Worm (Caenorhabditis elegans) whole organism, midembryonic: ENCODE data around the gene vnut-1.

Source experiments
- T22C8.4 ChIP-seq: fragments of 200-800 bp; sonication (Bioruptor generic); IDR thresholded peaks from 2 replicates; pipeline ENCODE4 v1.3.6; 2022; ENCODE audit warnings: missing genetic modification characterization, missing compliant biosample characterization
- cog-1 ChIP-seq: sonication (generic microtip); optimal IDR thresholded peaks from 2 replicates; lab custom pipeline; 2016; ENCODE audit warnings: missing genetic modification characterization, missing compliant biosample characterization
- flt-1 ChIP-seq: fragments of 200-800 bp; sonication (Bioruptor generic); IDR thresholded peaks from 2 replicates; pipeline ENCODE4 v1.3.6; 2022; ENCODE audit warnings: missing genetic modification characterization, missing compliant biosample characterization
- klf-2 ChIP-seq: fragments of 200-800 bp; sonication (Bioruptor generic); conservative IDR thresholded peaks from 2 replicates; pipeline ENCODE4 v1.3.6; 2022; ENCODE audit warnings: missing genetic modification reagents, missing genetic modification characterization, missing compliant biosample characterization
- med-1 ChIP-seq: sonication (generic microtip); optimal IDR thresholded peaks from 2 replicates; lab custom pipeline; 2017; ENCODE audit warnings: missing genetic modification characterization, mild to moderate bottlenecking, missing compliant biosample characterization, antibody characterized with exemption, missing genetic modification reagents; ENCODE audit not compliant: insufficient read depth
- ref-1 ChIP-seq: fragments of 200-800 bp; sonication (Bioruptor generic); conservative IDR thresholded peaks from 2 replicates; pipeline ENCODE4 v1.3.6; 2022; ENCODE audit warnings: missing genetic modification reagents, missing genetic modification characterization, missing compliant biosample characterization
- tab-1 ChIP-seq: fragments of 200-800 bp; sonication (Bioruptor generic); IDR thresholded peaks from 2 replicates; pipeline ENCODE4 v1.3.6; 2022; ENCODE audit warnings: missing genetic modification characterization, missing compliant biosample characterization
- ztf-23 ChIP-seq: fragments of 200-800 bp; sonication (Bioruptor generic); IDR thresholded peaks from 2 replicates; pipeline ENCODE4 v1.3.6; 2022; ENCODE audit warnings: missing genetic modification reagents, missing genetic modification characterization, missing compliant biosample characterization
- ztf-29 ChIP-seq: fragments of 200-800 bp; sonication (Bioruptor generic); IDR thresholded peaks from 2 replicates; pipeline ENCODE4 v1.3.6; 2022; ENCODE audit warnings: missing genetic modification reagents, missing genetic modification characterization, missing compliant biosample characterization

The vnut-1 gene

ce11 chrII:14489407-14489806, at the start of gene vnut-1:
TSS of gene vnut-1 (plus strand) at chrII:14489802.
- TF ChIP-seq klf-2 (no peak), flt-1 (GFP tag; lab: Robert Waterston, UW) (0 out of 2 replicates have a peak, but pooled peaks have one; percentile 24)

- TF ChIP-seq med-1 (GFP tag; lab: Kevin White, UChicago) (no peak), cog-1 (tag; lab: Kevin White, UChicago) (peak; percentile 48), ztf-23 (GFP tag; lab: Robert Waterston, UW) (0 out of 2 replicates have a peak, but pooled peaks have one; percentile 49)
Measured at ce11 chrII:14441144-14441543, 48.5 kb upstream of the vnut-1 start, which contains the start of gene smg-8. TSS of gene smg-8 (plus strand) at chrII:14441409.

- no peak for TF ChIP-seq T22C8.4 (GFP tag; lab: Robert Waterston, UW)
- TF ChIP-seq flt-1 (GFP tag; lab: Robert Waterston, UW): no peak
- no peak for TF ChIP-seq klf-2
- no peak for TF ChIP-seq tab-1 (GFP tag; lab: Robert Waterston, UW)
Measured at ce11 chrII:14451934-14452333, 37.7 kb upstream of the vnut-1 start.

ce11 chrII:14455332-14455731, 34.3 kb upstream of the vnut-1 start, which contains the start of gene dmsr-6:
TSS of gene dmsr-6 (plus strand) at chrII:14455632.
- no peak for TF ChIP-seq T22C8.4 (GFP tag; lab: Robert Waterston, UW)
- TF ChIP-seq klf-2: no peak
- no peak for TF ChIP-seq ref-1 (GFP tag; lab: Robert Waterston, UW)
- no peak for TF ChIP-seq flt-1 (GFP tag; lab: Robert Waterston, UW)
- no peak for TF ChIP-seq med-1 (GFP tag; lab: Kevin White, UChicago)
- TF ChIP-seq tab-1 (GFP tag; lab: Robert Waterston, UW): no peak
- TF ChIP-seq ztf-23 (GFP tag; lab: Robert Waterston, UW): no peak
- no peak for TF ChIP-seq cog-1 (tag; lab: Kevin White, UChicago)
- no peak for TF ChIP-seq ztf-29 (GFP tag; lab: Robert Waterston, UW)

- TF ChIP-seq cog-1 (tag; lab: Kevin White, UChicago): no peak
- no peak for TF ChIP-seq ztf-29 (GFP tag; lab: Robert Waterston, UW)
- TF ChIP-seq T22C8.4 (GFP tag; lab: Robert Waterston, UW): no peak
- no peak for TF ChIP-seq med-1 (GFP tag; lab: Kevin White, UChicago)
- no peak for TF ChIP-seq ref-1 (GFP tag; lab: Robert Waterston, UW)
- TF ChIP-seq klf-2: no peak
- TF ChIP-seq tab-1 (GFP tag; lab: Robert Waterston, UW): no peak
Measured at ce11 chrII:14470020-14470419, 19.6 kb upstream of the vnut-1 start.

- TF ChIP-seq tab-1 (GFP tag; lab: Robert Waterston, UW): peak; percentile 64; the same call in 1 of the 2 replicates
- no peak for TF ChIP-seq med-1 (GFP tag; lab: Kevin White, UChicago)
- peak; percentile 81 for TF ChIP-seq flt-1 (GFP tag; lab: Robert Waterston, UW)
Measured at ce11 chrII:14474700-14475099, 14.9 kb upstream of the vnut-1 start.

ce11 chrII:14479583-14480245, 9.9 kb upstream of the vnut-1 start, which contains the start of gene C13B4.1:
TSS of gene C13B4.1 (minus strand) at chrII:14479633.
- TF ChIP-seq ztf-23 (GFP tag; lab: Robert Waterston, UW): 0 out of 2 replicates have a peak, but pooled peaks have one; percentile 9
- no peak for TF ChIP-seq med-1 (GFP tag; lab: Kevin White, UChicago)

ce11 chrII:14480772-14481171, 8.8 kb upstream of the vnut-1 start:
- no peak for TF ChIP-seq flt-1 (GFP tag; lab: Robert Waterston, UW)
- no peak for TF ChIP-seq ztf-29 (GFP tag; lab: Robert Waterston, UW)
- no peak for TF ChIP-seq tab-1 (GFP tag; lab: Robert Waterston, UW)
- TF ChIP-seq ztf-23 (GFP tag; lab: Robert Waterston, UW): no peak
- TF ChIP-seq cog-1 (tag; lab: Kevin White, UChicago): no peak
- TF ChIP-seq med-1 (GFP tag; lab: Kevin White, UChicago): no peak
- no peak for TF ChIP-seq klf-2
- no peak for TF ChIP-seq T22C8.4 (GFP tag; lab: Robert Waterston, UW)
- no peak for TF ChIP-seq ref-1 (GFP tag; lab: Robert Waterston, UW)

- TF ChIP-seq ztf-23 (GFP tag; lab: Robert Waterston, UW) (no peak), flt-1 (GFP tag; lab: Robert Waterston, UW) (no peak)
Measured at ce11 chrII:14483813-14484212, 5.8 kb upstream of the vnut-1 start.

- TF ChIP-seq ztf-29 (GFP tag; lab: Robert Waterston, UW) (no peak), flt-1 (GFP tag; lab: Robert Waterston, UW) (no peak), T22C8.4 (GFP tag; lab: Robert Waterston, UW) (no peak), ztf-23 (GFP tag; lab: Robert Waterston, UW) (peak; percentile 62; the same call in 1 of the 2 replicates), klf-2 (no peak), tab-1 (GFP tag; lab: Robert Waterston, UW) (no peak), cog-1 (tag; lab: Kevin White, UChicago) (no peak), ref-1 (GFP tag; lab: Robert Waterston, UW) (no peak)
Measured at ce11 chrII:14488661-14489060, 941 bp upstream of the vnut-1 start, which contains the start of gene usp-14. TSS of gene usp-14 (minus strand) at chrII:14488688.
